Fruit fly (Drosophila melanogaster): ENCODE results near the gene CG33764.

CG33764 gene

DNA sequence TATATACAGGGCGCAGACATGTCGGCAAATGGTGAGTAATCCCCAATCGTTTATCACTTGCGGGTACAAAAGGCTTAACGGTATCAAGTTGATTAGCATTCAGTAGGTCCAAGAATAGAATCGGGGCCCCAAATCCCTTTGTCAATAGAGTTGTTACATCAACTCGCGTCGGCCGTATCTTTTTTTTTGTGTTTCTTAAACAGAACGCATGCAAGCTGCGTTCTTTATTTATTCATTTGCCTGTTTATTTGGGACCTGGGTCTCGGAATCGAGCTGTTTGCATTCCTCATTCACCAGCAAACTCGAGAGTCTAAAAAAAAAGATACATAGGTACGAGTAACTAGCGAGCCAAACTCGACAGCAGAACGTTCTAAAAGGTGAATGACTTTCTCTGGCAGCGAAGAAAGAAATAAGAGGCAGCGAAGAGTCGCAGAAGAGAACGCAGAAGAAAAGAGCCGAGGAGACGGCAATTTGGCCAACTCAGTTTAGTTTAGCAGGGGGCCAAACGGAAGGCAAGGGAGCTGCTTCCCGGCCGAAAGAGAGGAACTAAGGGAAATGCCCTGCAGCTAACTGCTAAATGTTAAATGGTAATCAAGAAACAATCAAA lies 5.0 kb upstream of the CG33764 start (continued):
- TF ChIP-seq CG1529 (GFP tag; optimal IDR thresholded peaks at IDR 0.05) (peak; percentile 30), fd64A (GFP tag; optimal IDR thresholded peaks at IDR 0.05) (no peak), CG16813 (GFP tag; IDR thresholded peaks at IDR 0.05; ENCODE audit: partially characterized antibody) (no peak), Sox100B (GFP tag; optimal IDR thresholded peaks at IDR 0.05) (no peak), gfzf (GFP tag; optimal IDR thresholded peaks at IDR 0.05) (no peak), Nf-YC (tag; optimal IDR thresholded peaks at IDR 0.05) (no peak), CG9876 (GFP tag; optimal IDR thresholded peaks at IDR 0.05) (no peak), CG3407 (GFP tag; optimal IDR thresholded peaks at IDR 0.05) (peak; percentile 54), exex (tag; optimal IDR thresholded peaks at IDR 0.05) (no peak), esg (GFP tag; conservative IDR thresholded peaks at IDR 0.05) (no peak), ewg (GFP tag; optimal IDR thresholded peaks at IDR 0.05) (no peak), Aef1 (GFP tag; IDR thresholded peaks at IDR 0.05) (no peak), CG3847 (GFP tag; IDR thresholded peaks at IDR 0.05) (no peak), CG9932 (GFP tag; IDR thresholded peaks at IDR 0.05) (no peak), stwl (tag; optimal IDR thresholded peaks at IDR 0.05) (no peak), zf30C (GFP tag; optimal IDR thresholded peaks at IDR 0.05) (no peak), bowl (GFP tag; IDR thresholded peaks at IDR 0.05) (no peak), CG11723 (GFP tag; optimal IDR thresholded peaks at IDR 0.05) (no peak), CG1024 (GFP tag; IDR thresholded peaks at IDR 0.05) (no peak), CG10274 (GFP tag; optimal IDR thresholded peaks at IDR 0.05) (no peak), Mad (GFP tag; optimal IDR thresholded peaks at IDR 0.05) (no peak), CG5245 (GFP tag; optimal IDR thresholded peaks at IDR 0.05) (no peak), CG12744 (GFP tag; optimal IDR thresholded peaks at IDR 0.05) (no peak), CG13894 (tag; optimal IDR thresholded peaks at IDR 0.05) (no peak), MTF-1 (GFP tag; optimal IDR thresholded peaks at IDR 0.05; ENCODE audit: borderline replicate concordance) (peak; percentile 39), kah (GFP tag; optimal IDR thresholded peaks at IDR 0.05) (no peak), CG10565 (GFP tag; optimal IDR thresholded peaks at IDR 0.05) (no peak), CG4820 (GFP tag; optimal IDR thresholded peaks at IDR 0.05) (no peak), slbo (GFP tag; IDR thresholded peaks at IDR 0.05) (no peak), CG17361 (GFP tag; IDR thresholded peaks at IDR 0.05) (no peak), CG10654 (GFP tag; optimal IDR thresholded peaks at IDR 0.05) (no peak), run (tag; optimal IDR thresholded peaks at IDR 0.05) (no peak), CG12104 (GFP tag; optimal IDR thresholded peaks at IDR 0.05) (peak; percentile 0), ci (GFP tag; IDR thresholded peaks at IDR 0.05) (no peak), tll (GFP tag; optimal IDR thresholded peaks at IDR 0.05) (no peak), CG6654 (GFP tag; optimal IDR thresholded peaks at IDR 0.05) (no peak), CG11695 (GFP tag; IDR thresholded peaks at IDR 0.05) (no peak), MBD-R2 (GFP tag; IDR thresholded peaks at IDR 0.05) (no peak), CG17328 (GFP tag; IDR thresholded peaks at IDR 0.05) (no peak), CG3838 (GFP tag; optimal IDR thresholded peaks at IDR 0.05) (no peak), CG10979 (tag; optimal IDR thresholded peaks at IDR 0.05) (peak; percentile 38), Ptx1 (GFP tag; IDR thresholded peaks at IDR 0.05) (no peak), Ets97D (GFP tag; optimal IDR thresholded peaks at IDR 0.05) (no peak), CG12942 (GFP tag; optimal IDR thresholded peaks at IDR 0.05) (no peak), sqz (GFP tag; optimal IDR thresholded peaks at IDR 0.05) (no peak), ERR (GFP tag; optimal IDR thresholded peaks at IDR 0.05) (no peak), kni (GFP tag; optimal IDR thresholded peaks at IDR 0.05) (peak; percentile 92), CG14710 (tag; optimal IDR thresholded peaks at IDR 0.05) (peak; percentile 50), CG13287 (GFP tag; IDR thresholded peaks at IDR 0.05; ENCODE audit: partially characterized antibody) (no peak), caup (GFP tag; optimal IDR thresholded peaks at IDR 0.05; ENCODE audit: severe bottlenecking) (no peak), CG17186 (GFP tag; optimal IDR thresholded peaks at IDR 0.05) (no peak)
